Fruit fly (Drosophila melanogaster) whole organism, prepupa: ENCODE measurements around the gene CG1622.

Experiments
- Blimp-1 ChIP-seq: fragments of 200-800 bp; sonication (Bioruptor generic); optimal IDR thresholded peaks from 3 replicates; lab custom pipeline; 2017; ENCODE audit warnings: missing biosample characterization, missing genetic modification characterization, mild to moderate bottlenecking, moderate library complexity, missing genetic modification reagents
- CG10631 ChIP-seq: fragments of 200-800 bp; sonication (Bioruptor generic); optimal IDR thresholded peaks from 2 replicates; lab custom pipeline; 2016; ENCODE audit warnings: missing biosample characterization, missing genetic modification characterization
- CG10669 ChIP-seq: fragments of 200-800 bp; sonication (Bioruptor generic); optimal IDR thresholded peaks from 3 replicates; lab custom pipeline; 2018; ENCODE audit warnings: missing biosample characterization, mild to moderate bottlenecking, missing genetic modification characterization, moderate library complexity
- CG11294 ChIP-seq: fragments of 200-800 bp; sonication (Bioruptor generic); IDR thresholded peaks from 2 replicates; pipeline ENCODE4 v1.3.6; 2022; ENCODE audit warnings: missing biosample characterization, missing genetic modification characterization
- CG11762 ChIP-seq: fragments of 200-800 bp; sonication (Bioruptor generic); optimal IDR thresholded peaks from 3 replicates; lab custom pipeline; 2016; ENCODE audit warnings: missing biosample characterization, missing genetic modification characterization; ENCODE audit not compliant: insufficient read depth
- CG11902 ChIP-seq: fragments of 200-800 bp; sonication (Bioruptor generic); optimal IDR thresholded peaks from 3 replicates; lab custom pipeline; 2016; ENCODE audit warnings: missing biosample characterization, missing genetic modification characterization
- CG15336 ChIP-seq: fragments of 200-800 bp; sonication (Bioruptor generic); IDR thresholded peaks from 2 replicates; pipeline ENCODE4 v1.3.6; 2022; ENCODE audit warnings: missing biosample characterization, missing genetic modification characterization
- CG1621 ChIP-seq: fragments of 200-800 bp; sonication (Bioruptor generic); optimal IDR thresholded peaks from 3 replicates; lab custom pipeline; 2018; ENCODE audit warnings: missing biosample characterization, mild to moderate bottlenecking, missing genetic modification characterization
- CG16779 ChIP-seq: fragments of 200-800 bp; sonication (Bioruptor generic); optimal IDR thresholded peaks from 3 replicates; lab custom pipeline; 2017; ENCODE audit warnings: missing biosample characterization, mild to moderate bottlenecking, missing genetic modification characterization
- CG3032 ChIP-seq: fragments of 200-800 bp; optimal IDR thresholded peaks from 2 replicates; lab custom pipeline; 2019; ENCODE audit warnings: missing biosample characterization, mild to moderate bottlenecking, missing genetic modification characterization, moderate library complexity
- CG31627 ChIP-seq: fragments of 200-800 bp; sonication (Bioruptor generic); optimal IDR thresholded peaks from 3 replicates; lab custom pipeline; 2016; ENCODE audit warnings: missing biosample characterization, missing genetic modification characterization
- CG32006 ChIP-seq: fragments of 200-800 bp; sonication (Bioruptor generic); optimal IDR thresholded peaks from 3 replicates; lab custom pipeline; 2017; ENCODE audit warnings: missing biosample characterization, mild to moderate bottlenecking, missing genetic modification characterization
- CG34406 ChIP-seq: fragments of 200-800 bp; sonication (Bioruptor generic); optimal IDR thresholded peaks from 3 replicates; lab custom pipeline; 2016; ENCODE audit warnings: missing biosample characterization, missing genetic modification characterization
- CG6163 ChIP-seq: fragments of 200-800 bp; sonication (Bioruptor generic); IDR thresholded peaks from 3 replicates; pipeline ENCODE4 v1.3.6; 2022; ENCODE audit warnings: missing biosample characterization, missing genetic modification characterization
- CG6276 ChIP-seq: fragments of 200-800 bp; sonication (Bioruptor generic); optimal IDR thresholded peaks from 2 replicates; lab custom pipeline; 2017; ENCODE audit warnings: missing biosample characterization, mild to moderate bottlenecking, missing genetic modification characterization
- CG6808 ChIP-seq: fragments of 200-800 bp; sonication (Bioruptor generic); optimal IDR thresholded peaks from 3 replicates; lab custom pipeline; 2017; ENCODE audit warnings: missing biosample characterization, missing genetic modification characterization, mild to moderate bottlenecking, moderate library complexity, missing genetic modification reagents
- CG6854 ChIP-seq: fragments of 200-800 bp; sonication (Bioruptor generic); optimal IDR thresholded peaks from 2 replicates; lab custom pipeline; 2017; ENCODE audit warnings: missing biosample characterization, mild to moderate bottlenecking, missing genetic modification characterization
- CG7368 ChIP-seq: fragments of 200-800 bp; sonication (Bioruptor generic); optimal IDR thresholded peaks from 3 replicates; lab custom pipeline; 2016; ENCODE audit warnings: missing biosample characterization, missing genetic modification characterization
- CG8119 ChIP-seq: fragments of 200-800 bp; sonication (Bioruptor generic); IDR thresholded peaks from 3 replicates; pipeline ENCODE4 v1.3.6; 2022; ENCODE audit warnings: missing biosample characterization, missing genetic modification characterization
- CG8319 ChIP-seq: fragments of 200-800 bp; sonication (Bioruptor generic); optimal IDR thresholded peaks from 3 replicates; lab custom pipeline; 2016; ENCODE audit warnings: missing biosample characterization, missing genetic modification characterization
- CG8632 ChIP-seq: fragments of 200-800 bp; sonication (Bioruptor generic); optimal IDR thresholded peaks from 3 replicates; lab custom pipeline; 2016; ENCODE audit warnings: missing biosample characterization, missing genetic modification characterization
- CG9139 ChIP-seq: fragments of 200-800 bp; sonication (Bioruptor generic); optimal IDR thresholded peaks from 3 replicates; lab custom pipeline; 2017; ENCODE audit warnings: missing biosample characterization, mild to moderate bottlenecking, missing genetic modification characterization
- Eip75B ChIP-seq: fragments of 200-800 bp; sonication (Bioruptor generic); optimal IDR thresholded peaks from 3 replicates; lab custom pipeline; 2016; ENCODE audit warnings: missing biosample characterization, missing genetic modification characterization
- Eip78C ChIP-seq: fragments of 200-800 bp; sonication (Bioruptor generic); peaks from one replicate; lab custom pipeline; 2016; ENCODE audit warnings: missing biosample characterization, missing genetic modification characterization
- Eip93F ChIP-seq: fragments of 200-800 bp; sonication (Bioruptor generic); optimal IDR thresholded peaks from 2 replicates; lab custom pipeline; 2016; ENCODE audit warnings: missing biosample characterization, mild to moderate bottlenecking, missing genetic modification characterization
- Ets96B ChIP-seq: fragments of 200-800 bp; optimal IDR thresholded peaks from 2 replicates; lab custom pipeline; 2019; ENCODE audit warnings: missing biosample characterization, mild to moderate bottlenecking, missing genetic modification characterization, moderate library complexity
- Hr39 ChIP-seq: fragments of 200-800 bp; sonication (Bioruptor generic); optimal IDR thresholded peaks from 2 replicates; lab custom pipeline; 2016; ENCODE audit warnings: missing biosample characterization, missing genetic modification characterization
- Hr4 ChIP-seq: fragments of 200-800 bp; sonication (Bioruptor generic); optimal IDR thresholded peaks from 3 replicates; lab custom pipeline; 2016; ENCODE audit warnings: missing biosample characterization, missing genetic modification characterization
- Met ChIP-seq: fragments of 200-800 bp; sonication (Bioruptor generic); optimal IDR thresholded peaks from 3 replicates; lab custom pipeline; 2016; ENCODE audit warnings: missing biosample characterization, missing genetic modification characterization
- OdsH ChIP-seq: fragments of 200-800 bp; sonication (Bioruptor generic); optimal IDR thresholded peaks from 3 replicates; lab custom pipeline; 2016; ENCODE audit warnings: missing biosample characterization, missing genetic modification characterization
- Smox ChIP-seq: fragments of 200-800 bp; sonication (Bioruptor generic); optimal IDR thresholded peaks from 3 replicates; lab custom pipeline; 2016; ENCODE audit warnings: missing biosample characterization, missing genetic modification characterization
- acj6 ChIP-seq: fragments of 200-800 bp; sonication (Bioruptor generic); optimal IDR thresholded peaks from 3 replicates; lab custom pipeline; 2016; ENCODE audit warnings: missing biosample characterization, missing genetic modification characterization
- cyc ChIP-seq: fragments of 200-800 bp; sonication (Bioruptor generic); optimal IDR thresholded peaks from 3 replicates; lab custom pipeline; 2016; ENCODE audit warnings: missing biosample characterization, missing genetic modification characterization
- dac ChIP-seq: fragments of 200-800 bp; sonication (Bioruptor generic); optimal IDR thresholded peaks from 2 replicates; lab custom pipeline; 2017; ENCODE audit warnings: missing biosample characterization, mild to moderate bottlenecking, missing genetic modification characterization
- dsx ChIP-seq: fragments of 200-800 bp; optimal IDR thresholded peaks from 3 replicates; lab custom pipeline; 2019; ENCODE audit warnings: missing biosample characterization, mild to moderate bottlenecking, missing genetic modification characterization, moderate library complexity; ENCODE audit not compliant: poor library complexity, severe bottlenecking
- eg ChIP-seq: fragments of 200-800 bp; sonication (Bioruptor generic); IDR thresholded peaks from 3 replicates; pipeline ENCODE4 v1.3.6; 2022; ENCODE audit warnings: missing biosample characterization, missing genetic modification characterization
- esn ChIP-seq: fragments of 200-800 bp; sonication (Bioruptor generic); optimal IDR thresholded peaks from 2 replicates; lab custom pipeline; 2016; ENCODE audit warnings: missing biosample characterization, mild to moderate bottlenecking, missing genetic modification characterization, moderate library complexity
- fd59A ChIP-seq: fragments of 200-800 bp; sonication (Bioruptor generic); optimal IDR thresholded peaks from 2 replicates; lab custom pipeline; 2017; ENCODE audit warnings: missing biosample characterization, mild to moderate bottlenecking, missing genetic modification characterization, missing genetic modification reagents
- fd85E ChIP-seq: fragments of 200-800 bp; sonication (Bioruptor generic); optimal IDR thresholded peaks from 3 replicates; lab custom pipeline; 2016; ENCODE audit warnings: missing biosample characterization, missing genetic modification characterization
- fkh ChIP-seq: fragments of 200-800 bp; sonication (Bioruptor generic); optimal IDR thresholded peaks from 3 replicates; lab custom pipeline; 2017; ENCODE audit warnings: missing biosample characterization, mild to moderate bottlenecking, missing genetic modification characterization, moderate library complexity
- lz ChIP-seq: fragments of 200-800 bp; sonication (Bioruptor generic); optimal IDR thresholded peaks from 3 replicates; lab custom pipeline; 2016; ENCODE audit warnings: missing biosample characterization, missing genetic modification characterization
- pdm3 ChIP-seq: fragments of 200-800 bp; sonication (Bioruptor generic); optimal IDR thresholded peaks from 3 replicates; lab custom pipeline; 2016; ENCODE audit warnings: missing biosample characterization, missing genetic modification characterization
- spab ChIP-seq: fragments of 200-800 bp; sonication (Bioruptor generic); optimal IDR thresholded peaks from 2 replicates; lab custom pipeline; 2017; ENCODE audit warnings: missing biosample characterization, mild to moderate bottlenecking, missing genetic modification characterization, missing genetic modification reagents
- ss ChIP-seq, 2 experiments: fragments of 200-800 bp; sonication (Bioruptor generic); optimal IDR thresholded peaks; 2 replicates in 1 of 2; 3 replicates in 1 of 2; lab custom pipeline; 2017 to 2018; ENCODE audit warnings: mild to moderate bottlenecking in 2 of 2, missing biosample characterization in 2 of 2, missing genetic modification characterization in 2 of 2, moderate library complexity in 1 of 2
- svp ChIP-seq: fragments of 200-800 bp; sonication (Bioruptor generic); peaks from one replicate; lab custom pipeline; 2016; ENCODE audit warnings: missing biosample characterization, missing genetic modification characterization
- vri ChIP-seq: fragments of 200-800 bp; sonication (Bioruptor generic); optimal IDR thresholded peaks from 3 replicates; lab custom pipeline; 2016; ENCODE audit warnings: missing biosample characterization, mild to moderate bottlenecking, missing genetic modification characterization

Gene CG1622

DNA sequence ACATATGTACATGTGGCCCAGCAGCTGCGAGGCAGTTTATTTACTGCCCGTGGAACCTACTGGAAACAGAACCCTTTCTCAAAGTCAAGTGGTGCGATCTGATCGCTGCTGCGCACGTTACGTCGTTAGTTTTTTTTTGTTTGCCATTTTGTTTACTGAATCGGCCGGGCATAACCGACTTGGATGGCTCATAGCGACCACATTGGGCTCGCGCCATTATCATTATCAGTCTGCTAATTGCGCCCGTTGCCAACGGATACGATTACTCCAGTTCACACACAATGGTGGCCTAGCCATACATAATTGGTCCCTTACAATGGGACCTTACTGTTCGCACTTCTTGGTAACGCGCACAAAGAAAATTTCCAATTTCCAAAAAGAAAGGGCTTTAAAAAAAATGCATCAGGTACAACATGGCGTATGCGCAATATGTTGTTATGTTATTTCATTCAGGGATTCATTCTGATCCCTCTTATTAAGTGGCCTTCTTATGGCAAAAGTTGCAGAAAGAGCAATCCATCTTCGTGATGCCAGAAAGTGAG, 35.9 kb downstream of the CG1622 start (continued):
- TF ChIP-seq CG31627 (GFP tag; lab: Kevin White, UChicago) (peak; percentile 46), CG10631 (peak; percentile 39), spab (GFP tag; lab: Kevin White, UChicago) (peak; percentile 0), CG8632 (GFP tag; lab: Kevin White, UChicago) (peak; percentile 0), dsx (GFP tag; lab: Kevin White, UChicago) (peak; percentile 26), CG9139 (GFP tag; lab: Kevin White, UChicago) (no peak), acj6 (peak; percentile 40), dac (GFP tag; lab: Kevin White, UChicago) (peak; percentile 25), CG8119 (GFP tag; lab: Robert Waterston, UW) (no peak), CG3032 (peak; percentile 13), Hr39 (GFP tag; lab: Kevin White, UChicago) (peak; percentile 29), Hr4 (GFP tag; lab: Kevin White, UChicago) (peak; percentile 17), CG8319 (GFP tag; lab: Kevin White, UChicago) (no peak), CG34406 (GFP tag; lab: Kevin White, UChicago) (no peak), CG7368 (GFP tag; lab: Kevin White, UChicago) (peak; percentile 28), CG15336 (no peak), fkh (peak; percentile 75), CG11294 (GFP tag; lab: Robert Waterston, UW) (no peak), Eip78C (GFP tag; lab: Kevin White, UChicago) (peak; percentile 78), CG1621 (tag; lab: Kevin White, UChicago) (no peak), Blimp-1 (no peak), CG10669 (GFP tag; lab: Kevin White, UChicago) (no peak), CG6163 (GFP tag; lab: Robert Waterston, UW) (peak; percentile 29; the same call in 1 of the 3 replicates), CG16779 (no peak)
- TF ChIP-seq, all 60 proteins: peak for 40

DNA sequence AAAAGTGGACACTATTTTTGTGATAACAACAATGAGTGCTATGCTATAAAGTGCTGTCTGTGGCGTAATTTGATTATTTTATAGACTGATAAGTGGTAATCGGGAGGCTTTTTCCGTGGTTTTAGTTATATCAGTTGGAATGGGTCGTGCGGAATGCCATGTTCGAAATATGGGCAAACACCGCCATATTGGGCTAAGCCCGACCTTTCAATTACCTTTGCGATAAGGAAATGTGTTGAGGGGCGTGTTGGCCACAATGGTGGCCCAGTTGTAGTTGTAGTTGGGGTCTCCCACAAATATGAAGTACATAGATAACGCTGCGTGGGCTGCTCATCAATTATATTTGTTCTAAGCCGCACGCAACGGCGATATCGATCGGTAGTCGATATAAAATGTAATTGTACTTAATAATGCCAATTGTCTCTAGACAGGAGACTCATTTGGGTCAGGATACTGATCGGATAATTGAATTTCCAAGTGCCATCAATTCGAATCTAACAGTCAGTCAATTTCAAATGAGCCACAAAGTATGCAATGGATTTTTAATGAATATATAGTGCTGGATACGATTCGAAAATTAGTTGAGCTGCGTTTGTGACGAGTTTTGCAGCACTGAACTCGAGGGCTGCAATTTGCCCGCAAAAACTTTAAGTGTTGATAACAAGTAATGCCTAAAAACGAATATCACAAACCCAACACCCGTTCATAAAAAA, 37.7 kb downstream of the CG1622 start:
- TF ChIP-seq Smox (GFP tag; lab: Kevin White, UChicago), result peak; percentile 2
- no peak for TF ChIP-seq CG6276 (GFP tag; lab: Kevin White, UChicago)
- no peak for TF ChIP-seq CG11762 (GFP tag; lab: Kevin White, UChicago)
- TF ChIP-seq pdm3 (GFP tag; lab: Kevin White, UChicago), result no peak
- peak; percentile 45 for TF ChIP-seq cyc (GFP tag; lab: Kevin White, UChicago)
- no peak for TF ChIP-seq ss (GFP tag; optimal IDR thresholded peaks at IDR 0.05; lab: Kevin White, UChicago)
- no peak for TF ChIP-seq acj6
- TF ChIP-seq fkh, result no peak
- no peak for TF ChIP-seq CG9139 (GFP tag; lab: Kevin White, UChicago)
- no peak for TF ChIP-seq dsx (GFP tag; lab: Kevin White, UChicago)
- TF ChIP-seq CG32006 (GFP tag; lab: Kevin White, UChicago), result no peak
- no peak for TF ChIP-seq Blimp-1
- no peak for TF ChIP-seq CG6163 (GFP tag; lab: Robert Waterston, UW)
- TF ChIP-seq fd59A, result no peak
- TF ChIP-seq CG8319 (GFP tag; lab: Kevin White, UChicago), result no peak
- TF ChIP-seq Met (GFP tag; lab: Kevin White, UChicago), result no peak
- peak; percentile 48 for TF ChIP-seq esn (GFP tag; lab: Kevin White, UChicago)
- no peak for TF ChIP-seq vri
- TF ChIP-seq fd85E (GFP tag; lab: Kevin White, UChicago), result no peak
- TF ChIP-seq Eip78C (GFP tag; lab: Kevin White, UChicago), result peak; percentile 39
- TF ChIP-seq CG6808 (GFP tag; lab: Kevin White, UChicago), result no peak
- TF ChIP-seq Eip75B, result no peak
- no peak for TF ChIP-seq CG7368 (GFP tag; lab: Kevin White, UChicago)
- TF ChIP-seq CG16779, result no peak
- no peak for TF ChIP-seq CG11294 (GFP tag; lab: Robert Waterston, UW)
- TF ChIP-seq CG11902, result no peak
- peak; percentile 35 for TF ChIP-seq CG31627 (GFP tag; lab: Kevin White, UChicago)
- no peak for TF ChIP-seq Eip93F (GFP tag; lab: Kevin White, UChicago)
- no peak for TF ChIP-seq Hr4 (GFP tag; lab: Kevin White, UChicago)
- TF ChIP-seq Hr39 (GFP tag; lab: Kevin White, UChicago), result no peak
- no peak for TF ChIP-seq CG6854 (GFP tag; lab: Kevin White, UChicago)
- peak; percentile 40 for TF ChIP-seq lz
- TF ChIP-seq OdsH (GFP tag; lab: Kevin White, UChicago), result no peak
- TF ChIP-seq CG10669 (GFP tag; lab: Kevin White, UChicago), result no peak
- no peak for TF ChIP-seq Ets96B
- no peak for TF ChIP-seq eg (GFP tag; lab: Robert Waterston, UW)
- no peak for TF ChIP-seq svp (GFP tag; lab: Kevin White, UChicago)
- peak; percentile 6 for TF ChIP-seq CG3032
